Fruit fly (Drosophila melanogaster): ENCODE results near the gene Fhos.

Gene Fhos

DNA sequence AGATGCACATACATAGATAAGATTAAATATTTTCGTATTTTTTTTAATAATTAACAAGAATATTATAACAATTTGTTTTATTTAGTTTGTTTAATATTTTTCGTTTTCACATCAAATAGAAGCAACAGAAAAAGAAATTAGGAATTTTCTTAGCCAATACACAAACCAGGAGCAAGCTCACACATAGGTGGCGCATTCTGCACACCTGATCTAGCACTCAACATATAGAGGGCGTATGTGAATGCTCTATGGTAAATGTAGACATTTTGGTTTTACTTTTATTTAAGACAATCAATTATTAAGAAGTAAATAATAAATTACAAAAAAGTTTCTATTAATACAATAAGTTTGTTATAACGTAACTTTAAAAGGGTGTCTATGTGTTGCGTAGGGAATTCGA lies 4.6 kb upstream of the Fhos start (continued):
- TF ChIP-seq CG1792 (GFP tag; optimal IDR thresholded peaks at IDR 0.05) (no peak), CG8290 (GFP tag; optimal IDR thresholded peaks at IDR 0.05) (peak; percentile 21), CG8290 (tag; optimal IDR thresholded peaks at IDR 0.05) (peak in 1 of 2 experiments; percentile 48), CG17328 (GFP tag; IDR thresholded peaks at IDR 0.05) (no peak), CG12071 (GFP tag; optimal IDR thresholded peaks at IDR 0.05) (no peak), crol (GFP tag; IDR thresholded peaks at IDR 0.05) (no peak), tap (tag; optimal IDR thresholded peaks at IDR 0.05) (no peak), kay (GFP tag; optimal IDR thresholded peaks at IDR 0.05) (no peak), sqz (GFP tag; optimal IDR thresholded peaks at IDR 0.05) (no peak), cg (GFP tag; optimal IDR thresholded peaks at IDR 0.05) (no peak), stwl (tag; optimal IDR thresholded peaks at IDR 0.05) (peak; percentile 65), Mrtf (GFP tag; IDR thresholded peaks at IDR 0.05) (peak; percentile 43; the same call in 2 of the 3 replicates), Six4 (GFP tag; optimal IDR thresholded peaks at IDR 0.05) (no peak), CG2120 (GFP tag; optimal IDR thresholded peaks at IDR 0.05) (peak; percentile 1), onecut (GFP tag; IDR thresholded peaks at IDR 0.05) (peak; percentile 18; the same call in 1 of the 2 replicates), oc (tag; optimal IDR thresholded peaks at IDR 0.05) (no peak), mld (GFP tag; IDR thresholded peaks at IDR 0.05; ENCODE audit: partially characterized antibody) (no peak), otp (GFP tag; IDR thresholded peaks at IDR 0.05) (no peak), Aef1 (GFP tag; IDR thresholded peaks at IDR 0.05) (peak; percentile 47; the same call in 2 of the 3 replicates), CG14667 (GFP tag; IDR thresholded peaks at IDR 0.05) (0 out of 2 replicates have a peak, but pooled peaks have one; percentile 15), Sry-β (GFP tag; optimal IDR thresholded peaks at IDR 0.05) (no peak), exex (tag; optimal IDR thresholded peaks at IDR 0.05) (no peak), CG14014 (GFP tag; IDR thresholded peaks at IDR 0.05) (no peak), CG15479 (GFP tag; optimal IDR thresholded peaks at IDR 0.05) (no peak), CG2129 (GFP tag; IDR thresholded peaks at IDR 0.05; ENCODE audit: partially characterized antibody) (no peak), Dip3 (GFP tag; optimal IDR thresholded peaks at IDR 0.05) (no peak), Myb (GFP tag; optimal IDR thresholded peaks at IDR 0.05) (no peak), eyg (GFP tag; optimal IDR thresholded peaks at IDR 0.05) (no peak), h (optimal IDR thresholded peaks at IDR 0.05) (no peak), CG6175 (GFP tag; IDR thresholded peaks at IDR 0.05) (no peak), zfh1 (GFP tag; IDR thresholded peaks at IDR 0.05) (peak; percentile 43; the same call in 1 of the 3 replicates), CG9797 (GFP tag; optimal IDR thresholded peaks at IDR 0.05) (no peak), dan (GFP tag; IDR thresholded peaks at IDR 0.05) (no peak), BtbVII (GFP tag; optimal IDR thresholded peaks at IDR 0.05) (no peak), ken (GFP tag; IDR thresholded peaks at IDR 0.05) (no peak; the same call in 2 of the 3 replicates), btn (GFP tag; optimal IDR thresholded peaks at IDR 0.05) (no peak), Sry-δ (GFP tag; optimal IDR thresholded peaks at IDR 0.05) (no peak), CG9437 (GFP tag; optimal IDR thresholded peaks at IDR 0.05) (no peak), CG13296 (GFP tag; optimal IDR thresholded peaks at IDR 0.05) (no peak), Fer1 (GFP tag; optimal IDR thresholded peaks at IDR 0.05) (no peak), Ptx1 (GFP tag; IDR thresholded peaks at IDR 0.05) (peak; percentile 71), CG32772 (GFP tag; IDR thresholded peaks at IDR 0.05) (peak; percentile 48; the same call in 1 of the 2 replicates), Vsx1 (GFP tag; optimal IDR thresholded peaks at IDR 0.05) (no peak), CG14710 (tag; optimal IDR thresholded peaks at IDR 0.05) (no peak), Oaz (GFP tag; IDR thresholded peaks at IDR 0.05) (no peak), D19B (GFP tag; optimal IDR thresholded peaks at IDR 0.05) (no peak), gsb (GFP tag; IDR thresholded peaks at IDR 0.05) (no peak), CG17568 (GFP tag; optimal IDR thresholded peaks at IDR 0.05) (no peak), corto (GFP tag; optimal IDR thresholded peaks at IDR 0.05) (no peak), Atf-2 (GFP tag; optimal IDR thresholded peaks at IDR 0.05) (no peak), Fer3 (tag; optimal IDR thresholded peaks at IDR 0.05) (peak; percentile 24), Antp (GFP tag; optimal IDR thresholded peaks at IDR 0.05) (no peak), HLH54F (GFP tag; optimal IDR thresholded peaks at IDR 0.05) (no peak)

Measured in whole organism, embryonic.